Worm (Caenorhabditis elegans) whole organism, mixed stage, embryonic: ENCODE measurements around the gene Y77E11A.23.

Experiments
- M03D4.4 ChIP-seq: sonication (generic microtip); optimal IDR thresholded peaks from 2 replicates; lab custom pipeline; 2017; ENCODE audit warnings: mild to moderate bottlenecking, missing genetic modification characterization, missing compliant biosample characterization
- bed-3 ChIP-seq: fragments of 200-800 bp; sonication (Bioruptor generic); optimal IDR thresholded peaks from 3 replicates; lab custom pipeline; 2018; ENCODE audit warnings: mild to moderate bottlenecking, missing genetic modification characterization, moderate library complexity, missing compliant biosample characterization
- blmp-1 ChIP-seq: fragments of 150-350 bp; optimal IDR thresholded peaks from 2 replicates; lab custom pipeline; 2014; ENCODE audit warnings: missing biosample characterization, missing genetic modification characterization
- ceh-39 ChIP-seq: fragments of 150-350 bp; optimal IDR thresholded peaks from 2 replicates; lab custom pipeline; 2014; ENCODE audit warnings: missing biosample characterization, missing genetic modification characterization
- ceh-83 ChIP-seq: fragments of 200-800 bp; sonication (Bioruptor generic); optimal IDR thresholded peaks from 2 replicates; lab custom pipeline; 2018; ENCODE audit warnings: mild to moderate bottlenecking, missing genetic modification characterization, missing compliant biosample characterization
- ces-1 ChIP-seq: fragments of 150-350 bp; optimal IDR thresholded peaks from 2 replicates; lab custom pipeline; 2014; ENCODE audit warnings: missing biosample characterization, missing genetic modification reagents, missing genetic modification characterization
- cnd-1 ChIP-seq: fragments of 200-800 bp; sonication (Bioruptor generic); optimal IDR thresholded peaks from 2 replicates; lab custom pipeline; 2018; ENCODE audit warnings: mild to moderate bottlenecking, missing genetic modification characterization, missing compliant biosample characterization
- drap-1 ChIP-seq: fragments of 200-800 bp; sonication (Bioruptor generic); optimal IDR thresholded peaks from 3 replicates; lab custom pipeline; 2018; ENCODE audit warnings: mild to moderate bottlenecking, missing genetic modification characterization, missing compliant biosample characterization
- elt-1 ChIP-seq: sonication (generic microtip); optimal IDR thresholded peaks from 2 replicates; lab custom pipeline; 2017; ENCODE audit warnings: missing genetic modification characterization, mild to moderate bottlenecking, missing compliant biosample characterization, antibody characterized with exemption, moderate library complexity, borderline replicate concordance; ENCODE audit not compliant: insufficient read depth
- elt-3 ChIP-seq: fragments of 150-350 bp; optimal IDR thresholded peaks from 2 replicates; lab custom pipeline; 2014; ENCODE audit warnings: missing biosample characterization, missing genetic modification characterization
- ham-2 ChIP-seq: fragments of 200-800 bp; sonication (Bioruptor generic); optimal IDR thresholded peaks from 2 replicates; lab custom pipeline; 2018; ENCODE audit warnings: mild to moderate bottlenecking, missing genetic modification characterization, missing compliant biosample characterization
- hlh-1 ChIP-seq: fragments of 150-350 bp; optimal IDR thresholded peaks from 2 replicates; lab custom pipeline; 2014; ENCODE audit warnings: missing biosample characterization, missing genetic modification reagents, missing genetic modification characterization
- lin-13 ChIP-seq: fragments of 150-350 bp; optimal IDR thresholded peaks from 2 replicates; lab custom pipeline; 2014; ENCODE audit warnings: missing biosample characterization, missing genetic modification characterization
- lin-32 ChIP-seq: fragments of 200-800 bp; sonication (Bioruptor generic); optimal IDR thresholded peaks from 2 replicates; lab custom pipeline; 2018; ENCODE audit warnings: mild to moderate bottlenecking, missing genetic modification characterization, missing compliant biosample characterization
- lsy-2 ChIP-seq: fragments of 150-350 bp; optimal IDR thresholded peaks from 2 replicates; lab custom pipeline; 2014; ENCODE audit warnings: missing biosample characterization, missing genetic modification characterization
- mab-5 ChIP-seq: fragments of 150-350 bp; optimal IDR thresholded peaks from 2 replicates; lab custom pipeline; 2014; ENCODE audit warnings: missing biosample characterization, missing genetic modification characterization
- mep-1 ChIP-seq: fragments of 150-350 bp; optimal IDR thresholded peaks from 2 replicates; lab custom pipeline; 2017; ENCODE audit warnings: missing biosample characterization, missing genetic modification reagents, missing genetic modification characterization, inconsistent platforms
- mls-2 ChIP-seq: sonication (generic microtip); optimal IDR thresholded peaks from 2 replicates; lab custom pipeline; 2016; ENCODE audit warnings: mild to moderate bottlenecking, missing genetic modification characterization, moderate library complexity, missing compliant biosample characterization
- nhr-12 ChIP-seq: fragments of 150-350 bp; optimal IDR thresholded peaks from 2 replicates; lab custom pipeline; 2014; ENCODE audit warnings: missing biosample characterization, missing genetic modification characterization
- nhr-2 ChIP-seq: fragments of 150-350 bp; optimal IDR thresholded peaks from 2 replicates; lab custom pipeline; 2014; ENCODE audit warnings: missing biosample characterization, missing genetic modification characterization
- nhr-237 ChIP-seq: fragments of 150-350 bp; optimal IDR thresholded peaks from 2 replicates; lab custom pipeline; 2014; ENCODE audit warnings: missing biosample characterization, missing genetic modification characterization
- nhr-76 ChIP-seq: sonication (generic microtip); optimal IDR thresholded peaks from 2 replicates; lab custom pipeline; 2017; ENCODE audit warnings: missing biosample characterization, missing genetic modification characterization
- pha-4 ChIP-seq: fragments of 150-350 bp; optimal IDR thresholded peaks from 2 replicates; lab custom pipeline; 2018; ENCODE audit warnings: missing biosample characterization, missing genetic modification reagents, missing genetic modification characterization
- sem-2 ChIP-seq: fragments of 200-800 bp; sonication (Bioruptor generic); optimal IDR thresholded peaks from 2 replicates; lab custom pipeline; 2018; ENCODE audit warnings: mild to moderate bottlenecking, missing genetic modification characterization, missing compliant biosample characterization
- snpc-4 ChIP-seq: fragments of 150-350 bp; optimal IDR thresholded peaks from 2 replicates; lab custom pipeline; 2014; ENCODE audit warnings: missing biosample characterization, missing genetic modification characterization
- sptf-1 ChIP-seq: sonication (generic microtip); optimal IDR thresholded peaks from 2 replicates; lab custom pipeline; 2017; ENCODE audit warnings: mild to moderate bottlenecking, missing genetic modification characterization, moderate library complexity, missing compliant biosample characterization
- tbx-8 ChIP-seq: fragments of 200-800 bp; sonication (Bioruptor generic); optimal IDR thresholded peaks from 2 replicates; lab custom pipeline; 2018; ENCODE audit warnings: mild to moderate bottlenecking, missing genetic modification characterization, moderate library complexity, missing compliant biosample characterization
- unc-120 ChIP-seq: sonication (generic microtip); optimal IDR thresholded peaks from 2 replicates; lab custom pipeline; 2017; ENCODE audit warnings: missing genetic modification characterization, missing compliant biosample characterization; ENCODE audit not compliant: poor library complexity, severe bottlenecking
- unc-39 ChIP-seq: fragments of 150-350 bp; optimal IDR thresholded peaks from 2 replicates; lab custom pipeline; 2014; ENCODE audit warnings: missing biosample characterization, missing genetic modification characterization
- unc-62 ChIP-seq: fragments of 150-350 bp; optimal IDR thresholded peaks from 2 replicates; lab custom pipeline; 2014; ENCODE audit warnings: missing biosample characterization, missing genetic modification reagents, missing genetic modification characterization
- zip-8 ChIP-seq: fragments of 150-350 bp; optimal IDR thresholded peaks from 2 replicates; lab custom pipeline; 2014; ENCODE audit warnings: missing biosample characterization, missing genetic modification characterization
- ztf-11 ChIP-seq: fragments of 150-350 bp; optimal IDR thresholded peaks from 2 replicates; lab custom pipeline; 2014; ENCODE audit warnings: missing biosample characterization, missing genetic modification characterization

The Y77E11A.23 gene

DNA sequence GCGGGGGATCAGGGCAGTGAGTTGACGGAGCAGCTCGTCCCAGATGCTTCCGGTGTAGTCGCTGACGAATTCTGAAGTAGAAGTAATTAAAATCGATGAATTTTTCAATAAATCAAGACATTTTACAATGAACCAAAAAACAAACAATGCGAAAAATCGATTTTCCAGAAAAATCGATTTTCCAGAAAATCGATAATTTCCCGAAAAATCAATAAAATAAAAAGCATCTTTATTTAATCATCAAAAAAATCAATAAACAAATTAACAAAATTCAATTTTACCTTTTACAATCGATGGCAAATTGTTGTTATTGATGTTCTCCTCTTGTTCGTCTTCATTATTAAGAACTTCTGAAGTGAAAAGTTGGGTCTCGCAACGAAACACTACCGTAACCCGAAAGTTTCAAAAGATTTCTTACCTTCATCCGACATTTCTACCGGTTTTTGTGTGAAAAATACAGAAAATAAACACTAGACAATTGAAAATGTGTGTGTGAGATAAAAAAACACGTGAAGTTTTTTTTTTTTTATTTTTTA lies 4.5 kb upstream of the Y77E11A.23 start, which contains the start of gene clp-6:
Gene clp-6 (minus strand): TSS at position 486 of the 536 bp plus-strand sequence.
- TF ChIP-seq mls-2: no peak
- TF ChIP-seq lin-13 (tag; lab: Kevin White, UChicago): no peak
- TF ChIP-seq blmp-1 (tag; lab: Kevin White, UChicago): no peak
- no peak for TF ChIP-seq elt-1 (tag; lab: Kevin White, UChicago)
- TF ChIP-seq snpc-4: no peak

DNA sequence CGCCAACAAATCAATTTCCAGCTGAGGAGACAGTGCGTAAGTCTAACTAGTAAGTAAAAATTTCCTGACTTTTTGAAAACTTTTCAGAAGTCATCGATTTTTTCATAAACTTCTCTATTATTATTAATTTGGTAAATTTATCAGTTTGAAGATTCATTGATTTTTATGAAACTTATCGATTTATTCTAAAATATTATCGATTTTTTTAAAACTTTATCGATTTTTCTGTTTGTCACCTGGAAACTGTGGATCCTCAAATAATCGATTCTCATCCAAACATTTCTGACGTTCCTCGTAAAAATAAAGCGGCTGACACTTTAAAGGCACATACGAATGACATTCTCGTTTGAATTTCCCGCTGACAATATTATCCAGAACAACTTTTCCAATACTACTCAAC lies 3.8 kb upstream of the Y77E11A.23 start:
- TF ChIP-seq ceh-83: no peak
- no peak for TF ChIP-seq mab-5 (tag; lab: Kevin White, UChicago)
- TF ChIP-seq ztf-11: no peak
- TF ChIP-seq cnd-1 (tag; lab: Kevin White, UChicago): no peak
- no peak for TF ChIP-seq nhr-2 (tag; lab: Kevin White, UChicago)

DNA sequence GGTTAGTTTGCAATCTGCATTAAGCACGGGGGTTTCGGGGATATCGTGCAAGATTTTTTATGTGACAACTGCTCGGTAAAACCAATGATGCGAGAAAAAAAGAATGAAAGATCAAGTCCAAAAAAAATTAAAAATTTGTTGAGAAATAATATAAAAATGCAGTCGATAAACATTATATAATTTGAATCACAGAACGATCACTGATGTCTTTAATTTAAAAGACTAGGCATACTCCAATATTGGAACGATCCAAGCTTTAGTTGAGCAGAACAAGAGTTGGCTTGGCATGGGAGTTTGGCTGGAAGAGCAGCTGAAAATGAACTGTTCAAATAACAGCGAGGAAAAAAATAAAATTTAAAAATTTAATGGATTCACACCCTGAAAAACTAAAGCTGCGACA lies 2.9 kb downstream of the Y77E11A.23 start, which contains the start of gene clec-171:
Gene clec-171 (minus strand): TSS at position 101 of the 400 bp plus-strand sequence.
- TF ChIP-seq lin-32 (GFP tag; lab: Kevin White, UChicago): no peak
- no peak for TF ChIP-seq cnd-1 (tag; lab: Kevin White, UChicago)

DNA sequence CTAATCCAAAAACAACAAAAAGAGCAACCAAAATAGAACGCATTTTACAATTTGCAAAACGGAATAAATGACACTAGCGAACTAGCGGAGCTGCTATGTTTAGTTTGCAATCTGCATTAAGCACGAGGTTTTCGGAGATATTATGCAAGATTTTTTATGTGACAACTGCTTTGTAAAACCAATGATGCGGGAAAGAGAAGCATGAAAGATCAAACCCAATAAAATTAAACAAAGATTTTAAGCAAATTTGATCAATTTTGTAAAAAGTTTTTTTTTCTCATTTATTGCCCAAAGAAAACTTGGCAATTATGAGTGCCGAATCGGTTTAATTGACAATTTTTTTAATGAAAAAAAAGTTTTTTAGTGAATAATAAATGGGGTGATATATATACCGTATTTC lies 5.2 kb downstream of the Y77E11A.23 start, which contains the start of gene Y77E11A.8:
Gene Y77E11A.8 (minus strand): TSS at position 101 of the 400 bp plus-strand sequence.
- TF ChIP-seq ham-2 (GFP tag; lab: Kevin White, UChicago) (no peak), elt-1 (tag; lab: Kevin White, UChicago) (no peak), mls-2 (no peak), bed-3 (GFP tag; lab: Kevin White, UChicago) (no peak), snpc-4 (no peak), ceh-39 (tag; lab: Kevin White, UChicago) (no peak), nhr-12 (tag; lab: Kevin White, UChicago) (no peak), mep-1 (tag; lab: Kevin White, UChicago) (no peak), blmp-1 (tag; lab: Kevin White, UChicago) (no peak), sptf-1 (tag; lab: Kevin White, UChicago) (no peak), nhr-237 (tag; lab: Kevin White, UChicago) (no peak), hlh-1 (no peak)

DNA sequence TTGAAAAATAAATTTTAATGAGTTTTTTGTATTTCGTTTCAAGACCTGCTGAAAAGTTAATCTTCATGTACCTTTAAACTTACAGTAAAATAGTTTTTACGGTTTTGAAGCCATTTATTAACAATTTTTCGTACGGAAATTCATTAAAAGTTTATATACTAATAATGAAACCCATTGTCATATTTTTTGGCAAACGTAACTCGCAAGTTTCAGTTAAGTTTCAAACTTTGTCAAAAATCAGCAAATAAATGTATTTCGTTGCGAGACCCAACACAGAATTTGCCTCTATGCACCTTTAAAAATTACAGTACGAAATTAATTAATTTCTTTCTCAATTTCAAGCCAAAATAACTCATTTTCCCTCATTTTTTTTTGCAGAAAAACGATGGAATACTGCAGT lies 9.6 kb downstream of the Y77E11A.23 start, which contains the start of gene jtr-1:
Gene jtr-1 (plus strand): TSS at position 327 of the 400 bp plus-strand sequence.
- TF ChIP-seq zip-8 (no peak), tbx-8 (GFP tag; lab: Kevin White, UChicago) (no peak), bed-3 (GFP tag; lab: Kevin White, UChicago) (no peak), drap-1 (GFP tag; lab: Kevin White, UChicago) (no peak), ham-2 (GFP tag; lab: Kevin White, UChicago) (no peak), lsy-2 (tag; lab: Kevin White, UChicago) (no peak), sem-2 (GFP tag; lab: Kevin White, UChicago) (no peak), nhr-237 (tag; lab: Kevin White, UChicago) (no peak), mls-2 (no peak), blmp-1 (tag; lab: Kevin White, UChicago) (no peak), cnd-1 (tag; lab: Kevin White, UChicago) (no peak), sptf-1 (tag; lab: Kevin White, UChicago) (no peak), unc-39 (tag; lab: Kevin White, UChicago) (no peak), elt-3 (no peak), snpc-4 (no peak), nhr-12 (tag; lab: Kevin White, UChicago) (no peak), ceh-83 (no peak), unc-62 (GFP tag; lab: Kevin White, UChicago) (no peak), nhr-2 (tag; lab: Kevin White, UChicago) (no peak)

DNA sequence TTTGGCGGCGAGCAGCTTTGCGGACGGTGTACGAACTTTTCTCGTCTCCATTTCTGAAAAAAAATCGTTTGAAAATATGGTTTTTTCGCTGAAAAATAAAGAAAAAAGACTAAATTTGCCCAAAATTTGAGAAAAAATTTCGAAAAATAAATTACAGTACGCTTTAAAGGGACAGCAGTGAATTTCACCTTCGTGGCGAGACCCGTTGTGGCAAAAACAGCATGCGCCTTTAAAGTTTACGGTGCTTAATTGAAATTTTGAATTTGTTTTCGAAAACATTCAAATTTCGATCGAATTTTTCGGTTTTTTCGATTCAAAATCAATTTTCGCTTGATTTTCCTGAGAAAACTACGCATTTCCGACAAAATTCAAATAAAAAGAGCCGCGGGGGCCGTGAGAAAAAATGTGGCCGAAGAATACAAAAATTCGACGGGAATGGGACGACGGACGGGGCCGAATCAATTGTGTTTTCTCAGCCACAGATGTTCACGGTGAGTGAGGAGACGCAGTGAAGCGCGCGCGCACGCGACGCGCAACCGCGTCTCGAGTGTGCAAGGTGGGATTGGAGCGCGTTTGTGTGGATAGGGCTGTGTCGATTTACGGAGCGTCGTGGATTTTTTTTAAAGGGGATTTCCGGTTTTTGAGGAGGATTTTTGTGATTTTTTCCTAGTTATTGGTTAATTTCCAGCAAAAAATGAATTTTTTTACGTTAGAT lies 10.2 kb downstream of the Y77E11A.23 start, which contains the start of gene Y77E11A.7:
Gene Y77E11A.7 (minus strand): TSS at position 55 of the 715 bp plus-strand sequence.
- no peak for TF ChIP-seq bed-3 (GFP tag; lab: Kevin White, UChicago)
- TF ChIP-seq blmp-1 (tag; lab: Kevin White, UChicago): no peak
- TF ChIP-seq tbx-8 (GFP tag; lab: Kevin White, UChicago): no peak
- TF ChIP-seq ztf-11: no peak
- peak; percentile 86 for TF ChIP-seq lin-13 (tag; lab: Kevin White, UChicago)
- TF ChIP-seq unc-62 (GFP tag; lab: Kevin White, UChicago): peak; percentile 67
- TF ChIP-seq sptf-1 (tag; lab: Kevin White, UChicago): peak; percentile 80
- peak; percentile 43 for TF ChIP-seq lin-32 (GFP tag; lab: Kevin White, UChicago)
- TF ChIP-seq mab-5 (tag; lab: Kevin White, UChicago): peak; percentile 10
- peak; percentile 85 for TF ChIP-seq lsy-2 (tag; lab: Kevin White, UChicago)
- TF ChIP-seq hlh-1: peak; percentile 34
- TF ChIP-seq drap-1 (GFP tag; lab: Kevin White, UChicago): peak; percentile 63
- peak; percentile 81 for TF ChIP-seq ces-1
- no peak for TF ChIP-seq nhr-76
- TF ChIP-seq pha-4 (tag; lab: Kevin White, UChicago): peak; percentile 86
- TF ChIP-seq mep-1 (tag; lab: Kevin White, UChicago): peak; percentile 97
- TF ChIP-seq M03D4.4 (tag; lab: Kevin White, UChicago): peak; percentile 23
- TF ChIP-seq elt-1 (tag; lab: Kevin White, UChicago): no peak
- peak; percentile 29 for TF ChIP-seq mls-2
- no peak for TF ChIP-seq snpc-4
- peak; percentile 15 for TF ChIP-seq ham-2 (GFP tag; lab: Kevin White, UChicago)
- no peak for TF ChIP-seq zip-8
- no peak for TF ChIP-seq nhr-2 (tag; lab: Kevin White, UChicago)
- TF ChIP-seq nhr-12 (tag; lab: Kevin White, UChicago): no peak
- TF ChIP-seq unc-120 (tag; lab: Kevin White, UChicago): peak; percentile 72
- no peak for TF ChIP-seq ceh-83
- TF ChIP-seq elt-3: no peak
- TF ChIP-seq cnd-1 (tag; lab: Kevin White, UChicago): no peak
- TF ChIP-seq sem-2 (GFP tag; lab: Kevin White, UChicago): no peak
